Worm (Caenorhabditis elegans) whole organism, L1 larva: ENCODE results near the gene rme-4.

Experiments used
- F16B12.6 ChIP-seq: fragments of 150-350 bp; optimal IDR thresholded peaks from 2 replicates; lab custom pipeline; 2014; ENCODE audit warnings: missing biosample characterization, missing genetic modification characterization
- Y116A8C.19 ChIP-seq: sonication (generic microtip); optimal IDR thresholded peaks from 2 replicates; lab custom pipeline; 2016; ENCODE audit warnings: missing compliant biosample characterization, missing genetic modification characterization, borderline replicate concordance
- aha-1 ChIP-seq: fragments of 150-350 bp; optimal IDR thresholded peaks from 2 replicates; lab custom pipeline; 2014; ENCODE audit warnings: missing biosample characterization, missing genetic modification characterization
- alr-1 ChIP-seq: fragments of 200-800 bp; sonication (Bioruptor generic); optimal IDR thresholded peaks from 2 replicates; lab custom pipeline; 2018; ENCODE audit warnings: borderline replicate concordance, mild to moderate bottlenecking, missing genetic modification characterization, missing compliant biosample characterization
- aly-2 ChIP-seq: fragments of 150-350 bp; optimal IDR thresholded peaks from 2 replicates; lab custom pipeline; 2014; ENCODE audit warnings: missing biosample characterization, missing genetic modification characterization
- blmp-1 ChIP-seq: fragments of 150-350 bp; optimal IDR thresholded peaks from 2 replicates; lab custom pipeline; 2014; ENCODE audit warnings: missing biosample characterization, missing genetic modification characterization
- ceh-82 ChIP-seq, 3 experiments: fragments of 150-350 bp in 1 of 3; sonication (generic microtip) in 2 of 3; optimal IDR thresholded peaks; 2 replicates each; lab custom pipeline; 2014 to 2017; ENCODE audit warnings: missing biosample characterization in 3 of 3, missing genetic modification characterization in 3 of 3
- efl-1 ChIP-seq, 4 experiments: fragments of 150-350 bp; optimal IDR thresholded peaks in 3 of 4; peaks in 1 of 4; 1 replicate in 1 of 4; 2 replicates in 3 of 4; lab custom pipeline; 2014; ENCODE audit warnings: missing biosample characterization in 2 of 4, missing genetic modification characterization in 2 of 4, missing genetic modification reagents in 2 of 4
- egl-13 ChIP-seq: sonication (generic microtip); optimal IDR thresholded peaks from 2 replicates; lab custom pipeline; 2016; ENCODE audit warnings: missing genotype, missing genetic modification reagents, missing genetic modification characterization, missing compliant biosample characterization
- elt-2 ChIP-seq: sonication (generic microtip); optimal IDR thresholded peaks from 2 replicates; lab custom pipeline; 2016; ENCODE audit warnings: missing genetic modification characterization, mild to moderate bottlenecking, inconsistent platforms, missing compliant biosample characterization, missing genetic modification reagents
- fkh-4 ChIP-seq: sonication (generic microtip); optimal IDR thresholded peaks from 2 replicates; lab custom pipeline; 2016; ENCODE audit warnings: missing compliant biosample characterization, missing genetic modification characterization, borderline replicate concordance
- hlh-17 ChIP-seq: fragments of 200-800 bp; sonication (Bioruptor generic); optimal IDR thresholded peaks from 2 replicates; lab custom pipeline; 2018; ENCODE audit warnings: missing genetic modification characterization, mild to moderate bottlenecking, missing compliant biosample characterization, moderate library complexity, borderline replicate concordance
- irx-1 ChIP-seq: sonication (generic microtip); optimal IDR thresholded peaks from 2 replicates; lab custom pipeline; 2016; ENCODE audit warnings: missing genetic modification characterization, missing compliant biosample characterization
- lin-14 ChIP-seq: fragments of 200-800 bp; sonication (Bioruptor generic); optimal IDR thresholded peaks from 2 replicates; lab custom pipeline; 2018; ENCODE audit warnings: mild to moderate bottlenecking, missing genetic modification characterization, moderate library complexity, missing compliant biosample characterization
- lin-35 ChIP-seq, 2 experiments: fragments of 150-350 bp; optimal IDR thresholded peaks; 2 replicates each; lab custom pipeline; 2014; ENCODE audit warnings: missing biosample characterization in 2 of 2, missing genetic modification characterization in 2 of 2, missing genetic modification reagents in 2 of 2
- mep-1 ChIP-seq: fragments of 150-350 bp; optimal IDR thresholded peaks from 2 replicates; lab custom pipeline; 2014; ENCODE audit warnings: missing biosample characterization, missing genetic modification characterization
- nhr-11 ChIP-seq: fragments of 150-350 bp; optimal IDR thresholded peaks from 2 replicates; lab custom pipeline; 2014; ENCODE audit warnings: missing biosample characterization, missing genetic modification characterization
- nhr-12 ChIP-seq: sonication (generic microtip); optimal IDR thresholded peaks from 2 replicates; lab custom pipeline; 2017; ENCODE audit warnings: missing biosample characterization, missing genetic modification characterization
- nhr-19 ChIP-seq: fragments of 200-800 bp; sonication (Bioruptor generic); conservative IDR thresholded peaks from 2 replicates; pipeline ENCODE4 v1.3.6; 2022; ENCODE audit warnings: missing genetic modification characterization, missing compliant biosample characterization
- nhr-20 ChIP-seq: sonication (generic microtip); optimal IDR thresholded peaks from 2 replicates; lab custom pipeline; 2016; ENCODE audit warnings: mild to moderate bottlenecking, missing genetic modification characterization, missing compliant biosample characterization
- nhr-237 ChIP-seq: fragments of 150-350 bp; optimal IDR thresholded peaks from 2 replicates; lab custom pipeline; 2014; ENCODE audit warnings: missing biosample characterization, missing genetic modification characterization
- nhr-71 ChIP-seq: sonication (generic microtip); optimal IDR thresholded peaks from 2 replicates; lab custom pipeline; 2016; ENCODE audit warnings: mild to moderate bottlenecking, missing genetic modification characterization, moderate library complexity, missing compliant biosample characterization
- nhr-76 ChIP-seq: sonication (generic microtip); optimal IDR thresholded peaks from 2 replicates; lab custom pipeline; 2017; ENCODE audit warnings: missing biosample characterization, missing genetic modification characterization
- nhr-77 ChIP-seq: fragments of 150-350 bp; optimal IDR thresholded peaks from 2 replicates; lab custom pipeline; 2014; ENCODE audit warnings: missing biosample characterization, missing genetic modification characterization
- nhr-85 ChIP-seq: sonication (generic microtip); peaks from one replicate; lab custom pipeline; 2016; ENCODE audit warnings: missing genetic modification characterization, inconsistent platforms, missing compliant biosample characterization
- pax-3 ChIP-seq: fragments of 200-800 bp; sonication (Bioruptor generic); optimal IDR thresholded peaks from 2 replicates; lab custom pipeline; 2018; ENCODE audit warnings: mild to moderate bottlenecking, missing genetic modification characterization, moderate library complexity, missing compliant biosample characterization
- pqm-1 ChIP-seq: sonication (generic microtip); optimal IDR thresholded peaks from 3 replicates; lab custom pipeline; 2017; ENCODE audit warnings: missing biosample characterization, missing genetic modification characterization
- snu-23 ChIP-seq: sonication (generic microtip); optimal IDR thresholded peaks from 2 replicates; lab custom pipeline; 2016; ENCODE audit warnings: missing genetic modification characterization, missing compliant biosample characterization
- swsn-7 ChIP-seq: sonication (generic microtip); optimal IDR thresholded peaks from 2 replicates; lab custom pipeline; 2016; ENCODE audit warnings: missing genetic modification characterization, missing compliant biosample characterization
- tbx-2 ChIP-seq: sonication (generic microtip); optimal IDR thresholded peaks from 2 replicates; lab custom pipeline; 2016; ENCODE audit warnings: missing genetic modification characterization, missing compliant biosample characterization
- tlp-1 ChIP-seq: fragments of 150-350 bp; optimal IDR thresholded peaks from 2 replicates; lab custom pipeline; 2014; ENCODE audit warnings: missing biosample characterization, missing genetic modification characterization
- unc-62 ChIP-seq: fragments of 150-350 bp; optimal IDR thresholded peaks from 2 replicates; lab custom pipeline; 2014; ENCODE audit warnings: missing biosample characterization, missing genetic modification reagents, missing genetic modification characterization
- zag-1 ChIP-seq: fragments of 150-350 bp; optimal IDR thresholded peaks from 2 replicates; lab custom pipeline; 2014; ENCODE audit warnings: missing biosample characterization, missing genetic modification characterization
- ztf-11 ChIP-seq, 2 experiments: sonication (generic microtip); optimal IDR thresholded peaks; 2 replicates each; lab custom pipeline; 2016 to 2017; ENCODE audit warnings: missing genetic modification characterization in 2 of 2, missing biosample characterization in 1 of 2, missing compliant biosample characterization in 1 of 2

rme-4 gene

ce11 chrX:10401118-10401517 lies 21.5 kb upstream of the rme-4 start:
- TF ChIP-seq ztf-11 (tag; optimal IDR thresholded peaks at IDR 0.05; lab: Kevin White, UChicago) (no peak), alr-1 (tag; lab: Kevin White, UChicago) (no peak), aly-2 (peak; percentile 6), Y116A8C.19 (no peak)
- TF ChIP-seq, all 84 proteins: peak for 1

ce11 chrX:10396509-10397292 lies 17.1 kb upstream of the rme-4 start, which contains the start of gene pkn-1:
pkn-1 (plus strand) TSS chrX:10397242.
- TF ChIP-seq elt-2 (tag; lab: Kevin White, UChicago) (peak; percentile 9), aha-1 (tag; lab: Kevin White, UChicago) (no peak), unc-62 (GFP tag; lab: Kevin White, UChicago) (no peak), lin-14 (GFP tag; lab: Kevin White, UChicago) (peak; percentile 54), nhr-71 (tag; lab: Kevin White, UChicago) (no peak), nhr-237 (no peak), efl-1 (optimal IDR thresholded peaks at IDR 0.05; lab: Kevin White, UChicago) (no peak), efl-1 (GFP tag; optimal IDR thresholded peaks at IDR 0.05 in 1 of 2; lab: Kevin White, UChicago) (peak in 1 of 2 experiments; percentile 2), fkh-4 (tag; lab: Kevin White, UChicago) (no peak), pqm-1 (tag; lab: Kevin White, UChicago) (no peak), hlh-17 (no peak), irx-1 (no peak), nhr-11 (tag; lab: Kevin White, UChicago) (no peak), nhr-76 (tag; lab: Kevin White, UChicago) (no peak), zag-1 (tag; lab: Kevin White, UChicago) (no peak)

- TF ChIP-seq zag-1 (tag; lab: Kevin White, UChicago), result no peak
- TF ChIP-seq nhr-12 (tag; lab: Kevin White, UChicago), result no peak
- no peak for TF ChIP-seq tbx-2 (tag; lab: Kevin White, UChicago)
- peak; percentile 58 for TF ChIP-seq mep-1
- TF ChIP-seq hlh-17, result no peak
- TF ChIP-seq nhr-71 (tag; lab: Kevin White, UChicago), result peak; percentile 6
- TF ChIP-seq swsn-7 (tag; lab: Kevin White, UChicago), result peak; percentile 3
- TF ChIP-seq F16B12.6 (tag; lab: Kevin White, UChicago), result no peak
- no peak for TF ChIP-seq egl-13 (tag; lab: Kevin White, UChicago)
- TF ChIP-seq nhr-19 (GFP tag; lab: Robert Waterston, UW), result 0 out of 2 replicates have a peak, but pooled peaks have one; percentile 6
- no peak for TF ChIP-seq pax-3 (tag; lab: Kevin White, UChicago)
- TF ChIP-seq tlp-1, result no peak
- peak in 1 of 2 experiments; percentile 26 for TF ChIP-seq ztf-11 (tag; optimal IDR thresholded peaks at IDR 0.05; lab: Kevin White, UChicago)
- TF ChIP-seq blmp-1 (tag; lab: Kevin White, UChicago), result peak; percentile 47
- TF ChIP-seq nhr-20 (tag; lab: Kevin White, UChicago), result peak; percentile 45
- TF ChIP-seq lin-14 (GFP tag; lab: Kevin White, UChicago), result peak; percentile 61
- TF ChIP-seq lin-35 (GFP tag; optimal IDR thresholded peaks at IDR 0.05; lab: Kevin White, UChicago), result peak in 1 of 2 experiments; percentile 13
- no peak for TF ChIP-seq elt-2 (tag; lab: Kevin White, UChicago)
- TF ChIP-seq efl-1 (optimal IDR thresholded peaks at IDR 0.05; lab: Kevin White, UChicago), result no peak
- TF ChIP-seq efl-1 (GFP tag; optimal IDR thresholded peaks at IDR 0.05 in 1 of 2; lab: Kevin White, UChicago), result no peak
- peak; percentile 10 for TF ChIP-seq snu-23 (GFP tag; lab: Kevin White, UChicago)
- no peak for TF ChIP-seq ceh-82 (tag; optimal IDR thresholded peaks at IDR 0.05; lab: Kevin White, UChicago)
- no peak for TF ChIP-seq Y116A8C.19
- TF ChIP-seq nhr-77 (tag; lab: Kevin White, UChicago), result peak; percentile 21
- TF ChIP-seq, all 84 proteins: peak for 11
Observed at ce11 chrX:10395668-10396067, 16.0 kb upstream of the rme-4 start.

ce11 chrX:10395177-10395576 lies 15.5 kb upstream of the rme-4 start:
- no peak for TF ChIP-seq nhr-85
- TF ChIP-seq elt-2 (tag; lab: Kevin White, UChicago), result peak; percentile 48
- TF ChIP-seq, all 84 proteins: peak for 1
